Fruit fly (Drosophila melanogaster): ENCODE data around the gene CG6138.

Gene CG6138

DNA sequence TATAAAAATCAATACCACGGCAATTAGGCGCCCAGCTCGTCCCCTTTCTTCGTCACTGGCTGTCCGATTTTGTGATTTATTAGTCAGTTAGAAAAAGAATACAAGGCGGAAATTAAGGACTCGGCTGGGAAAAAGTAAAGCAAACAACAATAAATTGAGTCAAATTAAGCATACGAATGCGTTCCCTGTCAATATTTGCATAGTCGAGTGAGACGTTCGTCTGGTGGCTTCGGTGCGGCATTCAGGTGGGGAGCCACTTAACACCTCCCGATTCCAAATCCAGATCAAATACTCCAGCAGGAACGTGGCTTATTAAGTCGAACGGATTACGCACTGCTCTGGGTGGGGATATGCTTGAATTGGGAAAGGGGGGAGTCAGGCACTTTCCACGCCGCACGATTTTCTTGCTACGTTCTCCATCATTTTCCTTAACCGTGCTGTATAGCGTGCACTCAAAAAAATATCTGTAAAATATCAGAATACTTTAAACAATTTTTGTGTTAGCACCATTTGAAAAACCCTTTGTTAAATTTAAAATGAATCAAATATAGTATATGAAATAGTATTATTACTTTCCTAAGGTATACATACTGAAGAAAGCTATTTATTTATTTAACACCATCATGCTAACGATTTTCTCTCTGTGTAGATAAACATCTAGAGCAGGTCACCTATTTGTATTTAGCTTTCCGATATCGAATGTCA, 23.9 kb upstream of the CG6138 start (continued):
- TF ChIP-seq CG8944 (GFP tag; optimal IDR thresholded peaks at IDR 0.05) (no peak), CG17328 (GFP tag; IDR thresholded peaks at IDR 0.05) (peak; percentile 61), Sry-δ (GFP tag; optimal IDR thresholded peaks at IDR 0.05) (no peak), nom (GFP tag; optimal IDR thresholded peaks at IDR 0.05) (no peak), CG4360 (GFP tag; IDR thresholded peaks at IDR 0.05) (0 out of 2 replicates have a peak, but pooled peaks have one; percentile 24), CG3726 (GFP tag; IDR thresholded peaks at IDR 0.05) (no peak), CG15514 (GFP tag; optimal IDR thresholded peaks at IDR 0.05) (no peak), Sin3A (optimal IDR thresholded peaks at IDR 0.05) (no peak), wdn (GFP tag; IDR thresholded peaks at IDR 0.05) (no peak), her (GFP tag; optimal IDR thresholded peaks at IDR 0.05) (no peak), chn (GFP tag; optimal IDR thresholded peaks at IDR 0.05) (no peak), Med (GFP tag) (peak; percentile 28), mld (GFP tag; IDR thresholded peaks at IDR 0.05; ENCODE audit: partially characterized antibody) (no peak), Taf1 (GFP tag; IDR thresholded peaks at IDR 0.05) (no peak), pho (GFP tag; optimal IDR thresholded peaks at IDR 0.05) (no peak), lmd (GFP tag; IDR thresholded peaks at IDR 0.05) (peak; percentile 40; the same call in 1 of the 2 replicates), CG9437 (GFP tag; optimal IDR thresholded peaks at IDR 0.05) (peak; percentile 26), CG18619 (GFP tag; optimal IDR thresholded peaks at IDR 0.05) (no peak), CG9215 (GFP tag; IDR thresholded peaks at IDR 0.05) (no peak), aop (GFP tag; IDR thresholded peaks at IDR 0.05) (no peak), luna (GFP tag; optimal IDR thresholded peaks at IDR 0.05) (no peak), CG13424 (tag; optimal IDR thresholded peaks at IDR 0.05) (peak; percentile 49), Ssrp (tag; optimal IDR thresholded peaks at IDR 0.05) (peak; percentile 70), Aef1 (GFP tag; IDR thresholded peaks at IDR 0.05) (no peak), CG6765 (GFP tag; optimal IDR thresholded peaks at IDR 0.05) (no peak), CG10565 (GFP tag; optimal IDR thresholded peaks at IDR 0.05) (no peak), zf30C (GFP tag; optimal IDR thresholded peaks at IDR 0.05) (peak; percentile 73), odd (GFP tag; optimal IDR thresholded peaks at IDR 0.05) (no peak), CG2712 (tag; optimal IDR thresholded peaks at IDR 0.05) (peak; percentile 85), Fer2 (tag; optimal IDR thresholded peaks at IDR 0.05) (no peak), ind (GFP tag; optimal IDR thresholded peaks at IDR 0.05) (peak; percentile 15), CG13894 (tag; optimal IDR thresholded peaks at IDR 0.05) (no peak), vfl (GFP tag; optimal IDR thresholded peaks at IDR 0.05) (no peak), CG17186 (GFP tag; optimal IDR thresholded peaks at IDR 0.05) (no peak), gt (GFP tag; IDR thresholded peaks at IDR 0.05) (no peak), HLH4C (GFP tag; IDR thresholded peaks at IDR 0.05; ENCODE audit: partially characterized antibody) (no peak), CG15011 (GFP tag; optimal IDR thresholded peaks at IDR 0.05) (no peak), sqz (GFP tag; optimal IDR thresholded peaks at IDR 0.05) (peak; percentile 12), dan (GFP tag; IDR thresholded peaks at IDR 0.05) (no peak), maf-S (GFP tag; optimal IDR thresholded peaks at IDR 0.05) (no peak), Atf3 (GFP tag; optimal IDR thresholded peaks at IDR 0.05) (no peak), CG10209 (GFP tag; optimal IDR thresholded peaks at IDR 0.05) (peak; percentile 24), Dad (GFP tag; optimal IDR thresholded peaks at IDR 0.05) (no peak), stwl (tag; optimal IDR thresholded peaks at IDR 0.05) (peak; percentile 9), ems (GFP tag; optimal IDR thresholded peaks at IDR 0.05) (no peak), sd (tag; optimal IDR thresholded peaks at IDR 0.05) (no peak), CG17385 (GFP tag; optimal IDR thresholded peaks at IDR 0.05) (peak; percentile 19), row (GFP tag; IDR thresholded peaks at IDR 0.05) (no peak; the same call in 1 of the 3 replicates), CG33557 (GFP tag; optimal IDR thresholded peaks at IDR 0.05) (peak; percentile 47), CG8765 (GFP tag; IDR thresholded peaks at IDR 0.05) (no peak), kay (GFP tag; optimal IDR thresholded peaks at IDR 0.05) (no peak)

Data from whole organism, embryonic.